Worm (Caenorhabditis elegans) whole organism, L4 larva: Measurements from ENCODE around the gene fbxb-52.

Source experiments
- R02D3.7 ChIP-seq: fragments of 150-350 bp; sonication (generic microtip); optimal IDR thresholded peaks from 3 replicates; lab custom pipeline; 2014; ENCODE audit warnings: missing biosample characterization, missing genetic modification characterization
- ZK337.2 ChIP-seq: fragments of 200-800 bp; sonication (Bioruptor generic); IDR thresholded peaks from 2 replicates; pipeline ENCODE4 v1.3.6; 2022; ENCODE audit warnings: missing genetic modification reagents, missing genetic modification characterization, missing compliant biosample characterization
- ceh-20 ChIP-seq: fragments of 200-800 bp; sonication (Bioruptor generic); IDR thresholded peaks from 2 replicates; pipeline ENCODE4 v1.3.6; 2022; ENCODE audit warnings: missing genetic modification reagents, missing genetic modification characterization, missing compliant biosample characterization
- ces-1 ChIP-seq: fragments of 150-350 bp; sonication (generic microtip); optimal IDR thresholded peaks from 4 replicates; lab custom pipeline; 2014; ENCODE audit warnings: missing biosample characterization, missing genetic modification reagents, missing genetic modification characterization
- hlh-30 ChIP-seq: sonication (generic microtip); optimal IDR thresholded peaks from 2 replicates; lab custom pipeline; 2017; ENCODE audit warnings: antibody characterized with exemption, mild to moderate bottlenecking, missing genetic modification characterization, missing compliant biosample characterization; ENCODE audit not compliant: insufficient read depth
- lin-13 ChIP-seq: fragments of 150-350 bp; optimal IDR thresholded peaks from 2 replicates; lab custom pipeline; 2014; ENCODE audit warnings: missing biosample characterization, missing genetic modification reagents, missing genetic modification characterization
- lin-39 ChIP-seq: fragments of 150-350 bp; optimal IDR thresholded peaks from 2 replicates; lab custom pipeline; 2014; ENCODE audit warnings: missing biosample characterization, missing genetic modification reagents, missing genetic modification characterization
- nhr-237 ChIP-seq: sonication (generic microtip); optimal IDR thresholded peaks from 2 replicates; lab custom pipeline; 2017; ENCODE audit warnings: missing biosample characterization, missing genetic modification characterization
- skn-1 ChIP-seq: fragments of 150-350 bp; optimal IDR thresholded peaks from 2 replicates; lab custom pipeline; 2014; ENCODE audit warnings: missing biosample characterization, missing genetic modification characterization
- unc-39 ChIP-seq: sonication (generic microtip); optimal IDR thresholded peaks from 2 replicates; lab custom pipeline; 2017; ENCODE audit warnings: missing biosample characterization, missing genetic modification characterization

DNA sequence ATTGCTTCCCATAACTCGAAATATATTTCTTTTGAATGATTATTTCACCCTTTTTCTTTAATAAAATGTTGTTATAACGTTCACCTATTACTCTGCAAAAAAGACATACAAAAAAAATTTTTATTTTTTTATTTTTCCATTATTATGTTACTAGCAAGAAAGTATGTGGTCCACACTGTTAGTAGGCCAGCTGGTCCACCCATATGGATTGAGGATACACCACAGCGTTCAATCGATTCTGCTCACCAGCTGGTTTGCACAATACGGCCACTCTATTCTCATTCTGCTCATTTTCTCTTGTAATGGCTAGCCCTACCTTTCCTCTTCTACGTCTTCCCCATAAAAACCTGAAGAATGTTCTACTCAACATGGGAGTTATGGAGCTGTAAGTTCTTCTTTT lies 11.8 kb downstream of the fbxb-52 start, which contains the start of gene fbxb-44:
- TF ChIP-seq lin-39 (tag; lab: Kevin White, UChicago) (no peak), unc-39 (tag; lab: Kevin White, UChicago) (no peak), R02D3.7 (tag; lab: Kevin White, UChicago) (no peak), hlh-30 (tag; lab: Kevin White, UChicago) (no peak), ceh-20 (GFP tag; lab: Robert Waterston, UW) (no peak), skn-1 (tag; lab: Kevin White, UChicago) (no peak), nhr-237 (no peak), ZK337.2 (no peak), ces-1 (no peak), lin-13 (no peak)
